Worm (Caenorhabditis elegans) whole organism, L2 larva: Measurements from ENCODE around the gene col-157.

ENCODE experiments used
- C34F6.9 ChIP-seq: fragments of 150-350 bp; optimal IDR thresholded peaks from 2 replicates; lab custom pipeline; 2014; ENCODE audit warnings: missing biosample characterization, missing genetic modification characterization
- F13H6.1 ChIP-seq: sonication (generic microtip); optimal IDR thresholded peaks from 2 replicates; lab custom pipeline; 2016; ENCODE audit warnings: missing genetic modification characterization, missing compliant biosample characterization
- R02D3.7 ChIP-seq: fragments of 150-350 bp; optimal IDR thresholded peaks from 2 replicates; lab custom pipeline; 2014; ENCODE audit warnings: missing biosample characterization, missing genetic modification characterization
- Y55F3AM.14 ChIP-seq: fragments of 200-800 bp; sonication (Bioruptor generic); optimal IDR thresholded peaks from 2 replicates; lab custom pipeline; 2018; ENCODE audit warnings: mild to moderate bottlenecking, missing genetic modification characterization, missing compliant biosample characterization
- ZK546.5 ChIP-seq: sonication (generic microtip); optimal IDR thresholded peaks from 2 replicates; lab custom pipeline; 2017; ENCODE audit warnings: missing biosample characterization, missing genetic modification characterization
- alr-1 ChIP-seq: fragments of 150-350 bp; optimal IDR thresholded peaks from 2 replicates; lab custom pipeline; 2014; ENCODE audit warnings: missing biosample characterization, missing genetic modification characterization
- aly-2 ChIP-seq: fragments of 150-350 bp; optimal IDR thresholded peaks from 2 replicates; lab custom pipeline; 2014; ENCODE audit warnings: missing biosample characterization, missing genetic modification characterization
- ama-1 ChIP-seq: fragments of 150-350 bp; optimal IDR thresholded peaks from 2 replicates; lab custom pipeline; 2018; ENCODE audit warnings: inconsistent platforms
- blmp-1 ChIP-seq: sonication (generic microtip); optimal IDR thresholded peaks from 2 replicates; lab custom pipeline; 2017; ENCODE audit warnings: missing genetic modification characterization, mild to moderate bottlenecking, missing compliant biosample characterization, antibody characterized with exemption, moderate library complexity; ENCODE audit not compliant: insufficient read depth
- ceh-16 ChIP-seq: fragments of 150-350 bp; optimal IDR thresholded peaks from 2 replicates; lab custom pipeline; 2014; ENCODE audit warnings: missing biosample characterization, missing genetic modification characterization
- ceh-82 ChIP-seq: fragments of 150-350 bp; optimal IDR thresholded peaks from 2 replicates; lab custom pipeline; 2014; ENCODE audit warnings: missing biosample characterization, missing genetic modification characterization
- crh-2 ChIP-seq: sonication (generic microtip); optimal IDR thresholded peaks from 2 replicates; lab custom pipeline; 2017; ENCODE audit warnings: missing biosample characterization, missing genetic modification characterization
- dmd-4 ChIP-seq: sonication (generic microtip); optimal IDR thresholded peaks from 2 replicates; lab custom pipeline; 2017; ENCODE audit warnings: missing biosample characterization, missing genetic modification characterization
- egl-27 ChIP-seq: sonication (generic microtip); optimal IDR thresholded peaks from 3 replicates; lab custom pipeline; 2017; ENCODE audit warnings: missing biosample characterization, missing genetic modification reagents, missing genetic modification characterization
- elt-1 ChIP-seq: fragments of 150-350 bp; optimal IDR thresholded peaks from 2 replicates; lab custom pipeline; 2014; ENCODE audit warnings: missing biosample characterization, missing genetic modification characterization
- elt-3 ChIP-seq: sonication (generic microtip); optimal IDR thresholded peaks from 2 replicates; lab custom pipeline; 2017; ENCODE audit warnings: missing biosample characterization, missing genetic modification characterization
- fos-1 ChIP-seq: fragments of 150-350 bp; optimal IDR thresholded peaks from 2 replicates; lab custom pipeline; 2014; ENCODE audit warnings: missing biosample characterization, missing genetic modification characterization
- gmeb-1 ChIP-seq: fragments of 150-350 bp; optimal IDR thresholded peaks from 2 replicates; lab custom pipeline; 2014; ENCODE audit warnings: missing biosample characterization, missing genetic modification characterization
- lin-11 ChIP-seq: fragments of 150-350 bp; sonication (generic microtip); optimal IDR thresholded peaks from 2 replicates; lab custom pipeline; 2014; ENCODE audit warnings: missing biosample characterization, missing genetic modification characterization, inconsistent platforms, mixed read lengths
- lin-13 ChIP-seq: fragments of 150-350 bp; optimal IDR thresholded peaks from 2 replicates; lab custom pipeline; 2014; ENCODE audit warnings: missing biosample characterization, missing genetic modification reagents, missing genetic modification characterization
- lin-39 ChIP-seq: fragments of 150-350 bp; optimal IDR thresholded peaks from 2 replicates; lab custom pipeline; 2014; ENCODE audit warnings: missing biosample characterization, missing genetic modification reagents, missing genetic modification characterization
- lsy-2 ChIP-seq, 2 experiments: fragments of 150-350 bp in 1 of 2; sonication (generic microtip) in 1 of 2; optimal IDR thresholded peaks; 2 replicates each; lab custom pipeline; 2014 to 2017; ENCODE audit warnings: missing biosample characterization in 2 of 2, missing genetic modification characterization in 2 of 2
- mab-5 ChIP-seq: fragments of 150-350 bp; optimal IDR thresholded peaks from 2 replicates; lab custom pipeline; 2014; ENCODE audit warnings: missing biosample characterization, missing genetic modification characterization
- mbf-1 ChIP-seq: sonication (generic microtip); optimal IDR thresholded peaks from 2 replicates; lab custom pipeline; 2017; ENCODE audit warnings: missing biosample characterization, missing genetic modification characterization
- mdl-1 ChIP-seq, 2 experiments: fragments of 150-350 bp in 1 of 2; sonication (generic microtip) in 1 of 2; optimal IDR thresholded peaks; 2 replicates each; lab custom pipeline; 2017; ENCODE audit warnings: missing biosample characterization in 2 of 2, missing genetic modification characterization in 2 of 2
- nhr-10 ChIP-seq: sonication (generic microtip); optimal IDR thresholded peaks from 2 replicates; lab custom pipeline; 2017; ENCODE audit warnings: missing biosample characterization, missing genetic modification characterization
- nhr-11 ChIP-seq: fragments of 150-350 bp; optimal IDR thresholded peaks from 2 replicates; lab custom pipeline; 2014; ENCODE audit warnings: missing biosample characterization, missing genetic modification characterization
- nhr-12 ChIP-seq: fragments of 150-350 bp; optimal IDR thresholded peaks from 2 replicates; lab custom pipeline; 2014; ENCODE audit warnings: missing biosample characterization, missing genetic modification characterization
- nhr-129 ChIP-seq: fragments of 150-350 bp; optimal IDR thresholded peaks from 2 replicates; lab custom pipeline; 2014; ENCODE audit warnings: missing biosample characterization, missing genetic modification characterization
- nhr-21 ChIP-seq: fragments of 150-350 bp; optimal IDR thresholded peaks from 2 replicates; lab custom pipeline; 2014; ENCODE audit warnings: missing biosample characterization, missing genetic modification characterization
- nhr-23 ChIP-seq: fragments of 150-350 bp; optimal IDR thresholded peaks from 2 replicates; lab custom pipeline; 2014; ENCODE audit warnings: missing biosample characterization, missing genetic modification reagents, missing genetic modification characterization
- nhr-237 ChIP-seq: fragments of 150-350 bp; optimal IDR thresholded peaks from 2 replicates; lab custom pipeline; 2014; ENCODE audit warnings: missing biosample characterization, missing genetic modification characterization
- nhr-25 ChIP-seq: fragments of 150-350 bp; sonication (generic microtip); optimal IDR thresholded peaks from 3 replicates; lab custom pipeline; 2014; ENCODE audit warnings: missing biosample characterization, missing genetic modification characterization
- nhr-6 ChIP-seq: fragments of 150-350 bp; optimal IDR thresholded peaks from 2 replicates; lab custom pipeline; 2014; ENCODE audit warnings: missing biosample characterization, missing genetic modification characterization
- nhr-77 ChIP-seq: fragments of 150-350 bp; optimal IDR thresholded peaks from 2 replicates; lab custom pipeline; 2014; ENCODE audit warnings: missing biosample characterization, missing genetic modification characterization
- peb-1 ChIP-seq: fragments of 150-350 bp; optimal IDR thresholded peaks from 2 replicates; lab custom pipeline; 2014; ENCODE audit warnings: missing biosample characterization, missing genetic modification characterization
- sem-4 ChIP-seq: fragments of 150-350 bp; optimal IDR thresholded peaks from 2 replicates; lab custom pipeline; 2014; ENCODE audit warnings: missing biosample characterization, missing genetic modification reagents, missing genetic modification characterization
- skn-1 ChIP-seq: sonication (generic microtip); optimal IDR thresholded peaks from 2 replicates; lab custom pipeline; 2017; ENCODE audit warnings: missing biosample characterization, missing genetic modification characterization
- sma-3 ChIP-seq: sonication (generic microtip); optimal IDR thresholded peaks from 2 replicates; lab custom pipeline; 2016; ENCODE audit warnings: missing genetic modification reagents, missing genetic modification characterization, missing compliant biosample characterization
- sma-9 ChIP-seq, 2 experiments: fragments of 150-350 bp in 1 of 2; sonication (generic microtip) in 1 of 2; optimal IDR thresholded peaks; 2 replicates each; lab custom pipeline; 2014 to 2016; ENCODE audit warnings: missing genetic modification characterization in 2 of 2, mild to moderate bottlenecking in 1 of 2, missing biosample characterization in 1 of 2, missing compliant biosample characterization in 1 of 2, missing genetic modification reagents in 1 of 2, moderate library complexity in 1 of 2
- snpc-4 ChIP-seq: fragments of 150-350 bp; optimal IDR thresholded peaks from 2 replicates; lab custom pipeline; 2014; ENCODE audit warnings: missing biosample characterization, missing genetic modification characterization
- unc-39 ChIP-seq: fragments of 150-350 bp; optimal IDR thresholded peaks from 2 replicates; lab custom pipeline; 2014; ENCODE audit warnings: missing biosample characterization, missing genetic modification characterization
- unc-55 ChIP-seq: fragments of 150-350 bp; sonication (generic microtip); optimal IDR thresholded peaks from 3 replicates; lab custom pipeline; 2014; ENCODE audit warnings: missing biosample characterization, missing genetic modification reagents, missing genetic modification characterization
- unc-62 ChIP-seq: fragments of 150-350 bp; optimal IDR thresholded peaks from 2 replicates; lab custom pipeline; 2014; ENCODE audit warnings: missing biosample characterization, missing genetic modification reagents, missing genetic modification characterization
- zag-1 ChIP-seq: fragments of 150-350 bp; optimal IDR thresholded peaks from 2 replicates; lab custom pipeline; 2014; ENCODE audit warnings: missing biosample characterization, missing genetic modification characterization
- ztf-1 ChIP-seq: fragments of 200-800 bp; sonication (Bioruptor generic); conservative IDR thresholded peaks from 2 replicates; pipeline ENCODE4 v1.3.6; 2022; ENCODE audit warnings: missing genetic modification characterization, missing compliant biosample characterization
- ztf-11 ChIP-seq: sonication (generic microtip); optimal IDR thresholded peaks from 2 replicates; lab custom pipeline; 2017; ENCODE audit warnings: missing biosample characterization, missing genetic modification characterization
- ztf-4 ChIP-seq: fragments of 150-350 bp; optimal IDR thresholded peaks from 2 replicates; lab custom pipeline; 2014; ENCODE audit warnings: missing biosample characterization, missing genetic modification characterization

The col-157 gene

ce11 chrV:11521448-11521847, 37.6 kb downstream of the col-157 start, which contains the start of gene pafo-1:
pafo-1 (plus strand) TSS chrV:11521703.
- TF ChIP-seq C34F6.9 (tag; lab: Kevin White, UChicago) (peak; percentile 91), nhr-10 (tag; lab: Kevin White, UChicago) (peak; percentile 36), ztf-11 (tag; lab: Kevin White, UChicago) (no peak), lsy-2 (tag; optimal IDR thresholded peaks at IDR 0.05; lab: Kevin White, UChicago) (peak; percentile 87 to 93), ceh-82 (no peak), peb-1 (tag; lab: Kevin White, UChicago) (no peak), mdl-1 (tag; optimal IDR thresholded peaks at IDR 0.05; lab: Kevin White, UChicago) (peak in 1 of 2 experiments; percentile 60), nhr-237 (tag; lab: Kevin White, UChicago) (peak; percentile 59), unc-62 (GFP tag; lab: Kevin White, UChicago) (peak; percentile 31), zag-1 (tag; lab: Kevin White, UChicago) (peak; percentile 58), nhr-12 (tag; lab: Kevin White, UChicago) (peak; percentile 5), blmp-1 (tag; lab: Kevin White, UChicago) (peak; percentile 41), ceh-16 (tag; lab: Kevin White, UChicago) (no peak), crh-2 (tag; lab: Kevin White, UChicago) (peak; percentile 74), fos-1 (tag; lab: Kevin White, UChicago) (peak; percentile 52), ztf-4 (tag; lab: Kevin White, UChicago) (peak; percentile 37), Y55F3AM.14 (GFP tag; lab: Kevin White, UChicago) (peak; percentile 46), ZK546.5 (tag; lab: Kevin White, UChicago) (no peak), mbf-1 (tag; lab: Kevin White, UChicago) (no peak), R02D3.7 (tag; lab: Kevin White, UChicago) (peak; percentile 58), unc-39 (no peak), nhr-23 (tag; lab: Kevin White, UChicago) (no peak), elt-1 (tag; lab: Kevin White, UChicago) (no peak), dmd-4 (tag; lab: Kevin White, UChicago) (no peak), mab-5 (peak; percentile 81), nhr-25 (tag; lab: Kevin White, UChicago) (peak; percentile 91), gmeb-1 (tag; lab: Kevin White, UChicago) (peak; percentile 99), aly-2 (tag; lab: Kevin White, UChicago) (no peak), lin-39 (no peak), sma-3 (GFP tag; lab: Kevin White, UChicago) (peak; percentile 83), nhr-11 (tag; lab: Kevin White, UChicago) (no peak), snpc-4 (tag; lab: Kevin White, UChicago) (peak; percentile 55), sma-9 (GFP tag; optimal IDR thresholded peaks at IDR 0.05; lab: Kevin White, UChicago) (peak; percentile 95), sma-9 (tag; optimal IDR thresholded peaks at IDR 0.05; lab: Kevin White, UChicago) (no peak), unc-55 (peak; percentile 92), nhr-77 (peak; percentile 62), F13H6.1 (peak; percentile 86), nhr-21 (peak; percentile 75), skn-1 (tag; lab: Kevin White, UChicago) (no peak), nhr-6 (tag; lab: Kevin White, UChicago) (peak; percentile 49), alr-1 (no peak), lin-11 (tag; lab: Kevin White, UChicago) (peak; percentile 79), lin-13 (GFP tag; lab: Kevin White, UChicago) (peak; percentile 84), ama-1 (lab: Kevin White, UChicago) (no peak), elt-3 (tag; lab: Kevin White, UChicago) (no peak), nhr-129 (tag; lab: Kevin White, UChicago) (peak; percentile 72), egl-27 (tag; lab: Kevin White, UChicago) (peak; percentile 81), sem-4 (tag; lab: Kevin White, UChicago) (peak; percentile 63), ztf-1 (GFP tag; lab: Robert Waterston, UW) (no peak)
